ENCODE assay signal across 5 fruit fly cellular contexts in the genomic region with DNA sequence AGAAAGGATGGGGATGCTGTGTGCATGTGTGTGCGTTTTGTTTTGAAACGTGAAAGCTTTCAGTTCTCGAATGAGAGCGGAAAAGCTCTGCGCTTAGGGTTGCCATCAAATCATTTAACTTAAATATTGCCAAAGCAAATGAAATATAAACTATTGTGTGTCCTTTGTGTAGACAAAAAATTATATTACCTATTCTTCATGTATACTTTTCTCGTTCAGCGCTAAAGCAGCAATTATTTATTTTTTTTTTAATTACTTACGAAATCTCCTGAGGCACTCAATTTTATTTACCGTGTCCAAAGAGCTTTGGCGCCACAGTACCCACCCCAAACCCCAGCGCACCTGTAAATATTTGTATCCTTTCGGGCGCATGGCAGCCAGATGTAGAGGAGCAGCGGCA.
A peak's percentile ranks its signal among the peaks of the same experiment; 100 is the strongest.
TF ChIP-seq lines count a peak whose summit lies in the region.

No protein-coding gene starts in this region.

- TF ChIP-seq CTCF in whole organism, embryonic (GFP tag; optimal IDR thresholded peaks at IDR 0.05; lab: Kevin White, UChicago), result no peak

TF ChIP-seq in whole organism, adult, 20 proteins besides CTCF, POLR2A, EP300 and RAD21 (continues in another document):
- TF ChIP-seq CG7101 (tag; optimal IDR thresholded peaks at IDR 0.05; lab: Kevin White, UChicago) (peak; percentile 34), CG11617 (GFP tag; optimal IDR thresholded peaks at IDR 0.05; lab: Kevin White, UChicago) (peak; percentile 28), toe (GFP tag; optimal IDR thresholded peaks at IDR 0.05; lab: Kevin White, UChicago) (peak; percentile 68), cic (GFP tag; optimal IDR thresholded peaks at IDR 0.05; lab: Kevin White, UChicago) (peak; percentile 88), CG7045 (GFP tag; optimal IDR thresholded peaks at IDR 0.05; lab: Kevin White, UChicago) (peak; percentile 36), CG5204 (GFP tag; optimal IDR thresholded peaks at IDR 0.05; lab: Kevin White, UChicago) (peak; percentile 32), tj (GFP tag; optimal IDR thresholded peaks at IDR 0.05; lab: Kevin White, UChicago) (no peak), Crg-1 (GFP tag; optimal IDR thresholded peaks at IDR 0.05; lab: Kevin White, UChicago) (no peak), CG14711 (tag; optimal IDR thresholded peaks at IDR 0.05; lab: Kevin White, UChicago) (peak; percentile 69), Hr96 (GFP tag; optimal IDR thresholded peaks at IDR 0.05; lab: Kevin White, UChicago) (peak; percentile 43), CG33017 (tag; optimal IDR thresholded peaks at IDR 0.05; lab: Kevin White, UChicago) (peak; percentile 41), kay (GFP tag; lab: Kevin White, UChicago; ENCODE audit: borderline replicate concordance) (no peak), CG1620 (GFP tag; optimal IDR thresholded peaks at IDR 0.05; lab: Kevin White, UChicago) (no peak), cnc (optimal IDR thresholded peaks at IDR 0.05; lab: Kevin White, UChicago) (no peak), CG12768 (GFP tag; optimal IDR thresholded peaks at IDR 0.05; lab: Kevin White, UChicago) (peak; percentile 49), pad (GFP tag; optimal IDR thresholded peaks at IDR 0.05; lab: Kevin White, UChicago) (peak; percentile 2), Mnt (GFP tag; optimal IDR thresholded peaks at IDR 0.05; lab: Kevin White, UChicago) (peak; percentile 18)

TF ChIP-seq in whole organism, embryonic, 481 proteins besides CTCF, POLR2A, EP300 and RAD21 (continues in another document):
- TF ChIP-seq ttk (GFP tag; IDR thresholded peaks at IDR 0.05; lab: Robert Waterston, UW) (no peak), lab (GFP tag; optimal IDR thresholded peaks at IDR 0.05; lab: Kevin White, UChicago) (peak; percentile 74), CG30431 (GFP tag; optimal IDR thresholded peaks at IDR 0.05; lab: Kevin White, UChicago) (no peak), kni (GFP tag; optimal IDR thresholded peaks at IDR 0.05; lab: Kevin White, UChicago) (no peak), ATbp (GFP tag; optimal IDR thresholded peaks at IDR 0.05; lab: Kevin White, UChicago) (peak; percentile 1), CG14050 (GFP tag; IDR thresholded peaks at IDR 0.05; lab: Robert Waterston, UW) (no peak), CG14441 (GFP tag; IDR thresholded peaks at IDR 0.05; lab: Robert Waterston, UW) (peak; percentile 31; the same call in 1 of the 2 replicates), Blimp-1 (GFP tag; optimal IDR thresholded peaks at IDR 0.05; lab: Kevin White, UChicago) (no peak), tin (GFP tag; optimal IDR thresholded peaks at IDR 0.05; lab: Kevin White, UChicago) (no peak), BEAF-32 (GFP tag; optimal IDR thresholded peaks at IDR 0.05; lab: Kevin White, UChicago) (no peak), z (GFP tag; IDR thresholded peaks at IDR 0.05; lab: Robert Waterston, UW) (no peak), CoRest (tag; optimal IDR thresholded peaks at IDR 0.05; lab: Kevin White, UChicago) (peak; percentile 30), CG3281 (GFP tag; optimal IDR thresholded peaks at IDR 0.05; lab: Kevin White, UChicago) (peak; percentile 46), CG33213 (GFP tag; optimal IDR thresholded peaks at IDR 0.05; lab: Kevin White, UChicago) (no peak), CG30403 (GFP tag; optimal IDR thresholded peaks at IDR 0.05; lab: Kevin White, UChicago) (peak; percentile 49), CG6765 (GFP tag; optimal IDR thresholded peaks at IDR 0.05; lab: Kevin White, UChicago) (peak; percentile 50), B-H2 (GFP tag; optimal IDR thresholded peaks at IDR 0.05; lab: Kevin White, UChicago) (peak; percentile 17), da (GFP tag; optimal IDR thresholded peaks at IDR 0.05; lab: Kevin White, UChicago) (no peak)

TF ChIP-seq in whole organism, prepupa, 60 proteins besides CTCF, POLR2A, EP300 and RAD21 (continues in another document):
- TF ChIP-seq CG10669 (GFP tag; optimal IDR thresholded peaks at IDR 0.05; lab: Kevin White, UChicago), result peak; percentile 22
- TF ChIP-seq CG15336 (GFP tag; IDR thresholded peaks at IDR 0.05; lab: Robert Waterston, UW), result 0 out of 2 replicates have a peak, but pooled peaks have one; percentile 10
- peak; percentile 50 for TF ChIP-seq svp (GFP tag; lab: Kevin White, UChicago)
- peak; percentile 68 for TF ChIP-seq Eip78C (GFP tag; lab: Kevin White, UChicago)
- TF ChIP-seq lz (GFP tag; optimal IDR thresholded peaks at IDR 0.05; lab: Kevin White, UChicago), result peak; percentile 18
- TF ChIP-seq Hr4 (GFP tag; optimal IDR thresholded peaks at IDR 0.05; lab: Kevin White, UChicago), result peak; percentile 44
- no peak for TF ChIP-seq fd85E (GFP tag; optimal IDR thresholded peaks at IDR 0.05; lab: Kevin White, UChicago)
- peak; percentile 8 for TF ChIP-seq CG3919 (GFP tag; optimal IDR thresholded peaks at IDR 0.05; lab: Kevin White, UChicago)
- peak; percentile 8 for TF ChIP-seq Eip75B (GFP tag; optimal IDR thresholded peaks at IDR 0.05; lab: Kevin White, UChicago)
- peak; percentile 54; the same call in 2 of the 3 replicates for TF ChIP-seq eg (GFP tag; IDR thresholded peaks at IDR 0.05; lab: Robert Waterston, UW)
- peak; percentile 28; the same call in 1 of the 2 replicates for TF ChIP-seq Gug (GFP tag; IDR thresholded peaks at IDR 0.05; lab: Robert Waterston, UW)
- peak; percentile 40 for TF ChIP-seq pdm3 (GFP tag; optimal IDR thresholded peaks at IDR 0.05; lab: Kevin White, UChicago)
- no peak for TF ChIP-seq CG7368 (GFP tag; optimal IDR thresholded peaks at IDR 0.05; lab: Kevin White, UChicago)
- peak; percentile 12 for TF ChIP-seq Hr39 (GFP tag; optimal IDR thresholded peaks at IDR 0.05; lab: Kevin White, UChicago)
- peak; percentile 4 for TF ChIP-seq fd59A (GFP tag; optimal IDR thresholded peaks at IDR 0.05; lab: Kevin White, UChicago)
- TF ChIP-seq CG8632 (GFP tag; optimal IDR thresholded peaks at IDR 0.05; lab: Kevin White, UChicago), result no peak
- no peak for TF ChIP-seq CG9139 (GFP tag; optimal IDR thresholded peaks at IDR 0.05; lab: Kevin White, UChicago)
- TF ChIP-seq Sox15 (GFP tag; optimal IDR thresholded peaks at IDR 0.05; lab: Kevin White, UChicago), result no peak

TF ChIP-seq in whole organism, pupa, 21 proteins besides CTCF, POLR2A, EP300 and RAD21:
- no peak for TF ChIP-seq CG10348 (GFP tag; IDR thresholded peaks at IDR 0.05; lab: Robert Waterston, UW)
- no peak for TF ChIP-seq D1 (tag; optimal IDR thresholded peaks at IDR 0.05; lab: Kevin White, UChicago)
- no peak for TF ChIP-seq CG17806 (tag; optimal IDR thresholded peaks at IDR 0.05; lab: Kevin White, UChicago)
- peak; percentile 40 for TF ChIP-seq CG14655 (GFP tag; optimal IDR thresholded peaks at IDR 0.05; lab: Kevin White, UChicago)
- TF ChIP-seq CG4496 (GFP tag; IDR thresholded peaks at IDR 0.05; lab: Robert Waterston, UW), result 0 out of 3 replicates have a peak, but pooled peaks have one; percentile 26
- TF ChIP-seq CG15710 (tag; optimal IDR thresholded peaks at IDR 0.05; lab: Kevin White, UChicago), result peak; percentile 45
- TF ChIP-seq gl (tag; optimal IDR thresholded peaks at IDR 0.05; lab: Kevin White, UChicago), result no peak
- TF ChIP-seq Ets98B (GFP tag; IDR thresholded peaks at IDR 0.05; lab: Robert Waterston, UW), result peak; percentile 36; the same call in 1 of the 2 replicates
- TF ChIP-seq CG12605 (GFP tag; IDR thresholded peaks at IDR 0.05; lab: Robert Waterston, UW), result no peak
- no peak for TF ChIP-seq Snoo (tag; optimal IDR thresholded peaks at IDR 0.05; lab: Kevin White, UChicago)
- no peak for TF ChIP-seq CG34367 (tag; optimal IDR thresholded peaks at IDR 0.05; lab: Kevin White, UChicago)
- no peak for TF ChIP-seq CG9948 (tag; optimal IDR thresholded peaks at IDR 0.05; lab: Kevin White, UChicago)
- TF ChIP-seq Pif1B (GFP tag; optimal IDR thresholded peaks at IDR 0.05; lab: Kevin White, UChicago), result no peak
- TF ChIP-seq Pif1A (GFP tag; optimal IDR thresholded peaks at IDR 0.05; lab: Kevin White, UChicago), result peak; percentile 17
- no peak for TF ChIP-seq CG32121 (GFP tag; IDR thresholded peaks at IDR 0.05; lab: Robert Waterston, UW)
- TF ChIP-seq rn (GFP tag; IDR thresholded peaks at IDR 0.05; lab: Robert Waterston, UW), result no peak
- no peak for TF ChIP-seq EcR (GFP tag; optimal IDR thresholded peaks at IDR 0.05; lab: Kevin White, UChicago)
- TF ChIP-seq CG8159 (tag; optimal IDR thresholded peaks at IDR 0.05; lab: Kevin White, UChicago), result peak; percentile 53
- no peak for TF ChIP-seq CG13204 (GFP tag; optimal IDR thresholded peaks at IDR 0.05; lab: Kevin White, UChicago)
- TF ChIP-seq fd96Ca (GFP tag; IDR thresholded peaks at IDR 0.05; lab: Robert Waterston, UW), result no peak
- no peak for TF ChIP-seq CG8301 (tag; optimal IDR thresholded peaks at IDR 0.05; lab: Kevin White, UChicago)
TF ChIP-seq in whole organism, pupa: peak in this region for 6.

TF ChIP-seq in whole organism, wandering third instar larva, 38 proteins besides CTCF, POLR2A, EP300 and RAD21:
- TF ChIP-seq fru (GFP tag; optimal IDR thresholded peaks at IDR 0.05; lab: Kevin White, UChicago), result peak; percentile 15
- no peak for TF ChIP-seq dl (GFP tag; optimal IDR thresholded peaks at IDR 0.05; lab: Kevin White, UChicago; ENCODE audit: insufficient read depth in 1 of 2, partially characterized antibody in 2 of 2)
- peak; percentile 28 for TF ChIP-seq sv (GFP tag; optimal IDR thresholded peaks at IDR 0.05; lab: Kevin White, UChicago)
- peak; percentile 18 for TF ChIP-seq h (GFP tag; optimal IDR thresholded peaks at IDR 0.05; lab: Kevin White, UChicago)
- no peak for TF ChIP-seq rgr (GFP tag; optimal IDR thresholded peaks at IDR 0.05; lab: Kevin White, UChicago)
- TF ChIP-seq foxo (GFP tag; optimal IDR thresholded peaks at IDR 0.05; lab: Kevin White, UChicago), result peak in 1 of 2 experiments; percentile 27
